Worm (Caenorhabditis elegans) whole organism, L3 larva: Measurements from ENCODE around the gene F18A11.5.
A peak's percentile ranks its signal among the peaks of the same experiment; 100 is the strongest.

Source experiments
- R02D3.7 ChIP-seq: fragments of 150-350 bp; optimal IDR thresholded peaks from 2 replicates; lab custom pipeline; 2014; ENCODE audit warnings: missing biosample characterization, missing genetic modification characterization
- ama-1 ChIP-seq: fragments of 150-350 bp; optimal IDR thresholded peaks from 2 replicates; lab custom pipeline; 2018
- ceh-9 ChIP-seq: sonication (generic microtip); optimal IDR thresholded peaks from 2 replicates; lab custom pipeline; 2018; ENCODE audit warnings: missing biosample characterization, missing genetic modification characterization
- egl-27 ChIP-seq: sonication (generic microtip); optimal IDR thresholded peaks from 4 replicates; lab custom pipeline; 2017; ENCODE audit warnings: missing biosample characterization, missing genetic modification reagents, missing genetic modification characterization
- fkh-10 ChIP-seq: sonication (generic microtip); optimal IDR thresholded peaks from 2 replicates; lab custom pipeline; 2017; ENCODE audit warnings: missing biosample characterization, missing genetic modification reagents, missing genetic modification characterization
- fos-1 ChIP-seq: fragments of 150-350 bp; optimal IDR thresholded peaks from 2 replicates; lab custom pipeline; 2014; ENCODE audit warnings: missing biosample characterization, missing genetic modification characterization
- nhr-28 ChIP-seq: fragments of 150-350 bp; optimal IDR thresholded peaks from 2 replicates; lab custom pipeline; 2014; ENCODE audit warnings: missing biosample characterization, missing genetic modification characterization
- skn-1 ChIP-seq: fragments of 150-350 bp; optimal IDR thresholded peaks from 2 replicates; lab custom pipeline; 2014; ENCODE audit warnings: missing biosample characterization, missing genetic modification characterization
- snpc-4 ChIP-seq: fragments of 150-350 bp; optimal IDR thresholded peaks from 2 replicates; lab custom pipeline; 2014; ENCODE audit warnings: missing biosample characterization, missing genetic modification characterization
- tbx-2 ChIP-seq: sonication (generic microtip); optimal IDR thresholded peaks from 2 replicates; lab custom pipeline; 2016; ENCODE audit warnings: mild to moderate bottlenecking, missing genetic modification characterization, missing compliant biosample characterization
- unc-62 ChIP-seq: fragments of 150-350 bp; sonication (generic microtip); optimal IDR thresholded peaks from 4 replicates; lab custom pipeline; 2014; ENCODE audit warnings: missing biosample characterization, missing genetic modification reagents, missing genetic modification characterization

DNA sequence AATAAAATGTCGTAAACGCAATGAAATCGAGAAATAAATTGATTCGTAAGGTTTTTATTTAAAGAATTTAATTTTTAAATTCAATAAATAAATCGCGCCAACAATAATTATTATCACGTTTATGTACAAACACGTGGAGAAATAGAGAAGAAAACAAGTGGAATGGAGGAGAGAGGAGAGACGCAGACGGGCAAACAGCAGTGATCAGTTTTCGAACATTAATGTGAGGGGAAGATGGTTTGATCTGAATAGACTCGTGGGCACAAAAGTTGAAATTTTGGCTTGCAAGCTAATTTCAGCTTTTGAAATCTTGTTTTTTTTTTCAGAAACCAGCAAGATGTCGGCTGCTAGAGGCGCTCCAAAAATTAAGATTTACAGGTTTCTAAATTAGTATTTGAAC is 17.8 kb downstream of the F18A11.5 start, which contains the start of gene hphd-1:
- TF ChIP-seq fkh-10 (GFP tag; lab: Kevin White, UChicago), result no peak
- no peak for TF ChIP-seq tbx-2 (tag; lab: Kevin White, UChicago)
- TF ChIP-seq fos-1 (tag; lab: Kevin White, UChicago), result no peak
- no peak for TF ChIP-seq skn-1 (tag; lab: Kevin White, UChicago)
- TF ChIP-seq egl-27 (tag; lab: Kevin White, UChicago), result no peak
- TF ChIP-seq R02D3.7, result no peak
- no peak for TF ChIP-seq nhr-28 (tag; lab: Kevin White, UChicago)
- TF ChIP-seq snpc-4 (tag; lab: Kevin White, UChicago), result peak; percentile 25
- no peak for TF ChIP-seq ama-1
- TF ChIP-seq ceh-9 (tag; lab: Kevin White, UChicago), result no peak
- TF ChIP-seq unc-62, result no peak
